Fruit fly (Drosophila melanogaster): Measurements from ENCODE around the gene tkv.

tkv gene

dm6 chr2L:5297289-5297960, 26.2 kb upstream of the tkv start (continued):
- TF ChIP-seq Rfx (GFP tag; IDR thresholded peaks at IDR 0.05) (no peak), CG30020 (tag; optimal IDR thresholded peaks at IDR 0.05) (no peak), chm (GFP tag; IDR thresholded peaks at IDR 0.05) (no peak; the same call in 1 of the 2 replicates), Hand (GFP tag; optimal IDR thresholded peaks at IDR 0.05) (no peak), yki (optimal IDR thresholded peaks at IDR 0.05) (no peak), ind (GFP tag; optimal IDR thresholded peaks at IDR 0.05) (peak; percentile 16), otp (GFP tag; IDR thresholded peaks at IDR 0.05) (0 out of 3 replicates have a peak, but pooled peaks have one; percentile 18), CG8944 (GFP tag; optimal IDR thresholded peaks at IDR 0.05) (no peak), CG8089 (GFP tag; optimal IDR thresholded peaks at IDR 0.05) (peak; percentile 27), sens (GFP tag) (peak; percentile 91), CG12104 (GFP tag; optimal IDR thresholded peaks at IDR 0.05) (peak; percentile 20), dpn (GFP tag; optimal IDR thresholded peaks at IDR 0.05) (peak in 1 of 2 experiments; percentile 18), az2 (GFP tag; optimal IDR thresholded peaks at IDR 0.05) (peak; percentile 28), bsh (GFP tag; optimal IDR thresholded peaks at IDR 0.05) (peak in 1 of 2 experiments; percentile 88), CG6813 (GFP tag; optimal IDR thresholded peaks at IDR 0.05) (no peak), Meics (GFP tag; optimal IDR thresholded peaks at IDR 0.05) (no peak), D19B (GFP tag; optimal IDR thresholded peaks at IDR 0.05) (no peak), gsb (GFP tag; IDR thresholded peaks at IDR 0.05) (no peak), sqz (GFP tag; optimal IDR thresholded peaks at IDR 0.05) (no peak), PHDP (tag; optimal IDR thresholded peaks at IDR 0.05) (peak; percentile 59), danr (GFP tag; IDR thresholded peaks at IDR 0.05) (no peak), Ssrp (tag; optimal IDR thresholded peaks at IDR 0.05) (peak; percentile 54), nmo (GFP tag; optimal IDR thresholded peaks at IDR 0.05) (peak; percentile 72), chn (GFP tag; optimal IDR thresholded peaks at IDR 0.05) (peak; percentile 44), pzg (GFP tag; optimal IDR thresholded peaks at IDR 0.05) (no peak), Xbp1 (GFP tag; optimal IDR thresholded peaks at IDR 0.05) (peak; percentile 25), CG17829 (tag; optimal IDR thresholded peaks at IDR 0.05) (peak; percentile 35), Chrac-16 (GFP tag; optimal IDR thresholded peaks at IDR 0.05) (peak; percentile 29), ftz-f1 (GFP tag; optimal IDR thresholded peaks at IDR 0.05) (no peak), Poxn (GFP tag; IDR thresholded peaks at IDR 0.05) (no peak), klu (GFP tag; IDR thresholded peaks at IDR 0.05) (no peak), twi (tag; optimal IDR thresholded peaks at IDR 0.05) (peak; percentile 15), ranshi (GFP tag; IDR thresholded peaks at IDR 0.05) (peak; percentile 36; the same call in 1 of the 2 replicates), E2f2 (GFP tag; IDR thresholded peaks at IDR 0.05) (peak; percentile 21; the same call in 1 of the 2 replicates), bcd (GFP tag; optimal IDR thresholded peaks at IDR 0.05) (no peak), lola (GFP tag; optimal IDR thresholded peaks at IDR 0.05) (peak in 1 of 3 experiments; percentile 69), Jarid2 (GFP tag; optimal IDR thresholded peaks at IDR 0.05) (no peak), CG6272 (GFP tag; IDR thresholded peaks at IDR 0.05) (no peak), lov (optimal IDR thresholded peaks at IDR 0.05) (no peak), lov (GFP tag; IDR thresholded peaks at IDR 0.05) (0 out of 3 replicates have a peak, but pooled peaks have one; percentile 56), CG18262 (tag; optimal IDR thresholded peaks at IDR 0.05) (peak; percentile 71), CG15073 (GFP tag; optimal IDR thresholded peaks at IDR 0.05) (no peak), CG10565 (GFP tag; optimal IDR thresholded peaks at IDR 0.05) (no peak), Oli (tag; optimal IDR thresholded peaks at IDR 0.05) (peak; percentile 69), CG7556 (GFP tag; optimal IDR thresholded peaks at IDR 0.05) (peak; percentile 19), HLH3B (GFP tag; IDR thresholded peaks at IDR 0.05) (peak; percentile 38; the same call in 1 of the 2 replicates), D (optimal IDR thresholded peaks at IDR 0.05) (no peak), D (GFP tag; optimal IDR thresholded peaks at IDR 0.05) (peak; percentile 54), Fer3 (tag; optimal IDR thresholded peaks at IDR 0.05) (no peak), Hr78 (GFP tag; optimal IDR thresholded peaks at IDR 0.05) (peak in 1 of 2 experiments; percentile 15)
